Worm (Caenorhabditis elegans) whole organism, late embryonic: ENCODE results near the gene nspg-1.

Experiments
- C08G9.2 ChIP-seq: sonication (generic microtip); optimal IDR thresholded peaks from 2 replicates; lab custom pipeline; 2016; ENCODE audit warnings: mild to moderate bottlenecking, missing genetic modification characterization, moderate library complexity, missing compliant biosample characterization
- C38D4.7 ChIP-seq: fragments of 200-800 bp; sonication (Bioruptor generic); optimal IDR thresholded peaks from 2 replicates; lab custom pipeline; 2018; ENCODE audit warnings: mild to moderate bottlenecking, missing genetic modification characterization, moderate library complexity, missing compliant biosample characterization
- F13H6.1 ChIP-seq: sonication (generic microtip); optimal IDR thresholded peaks from 2 replicates; lab custom pipeline; 2016; ENCODE audit warnings: missing genetic modification characterization, missing compliant biosample characterization
- K02D7.2 ChIP-seq: sonication (generic microtip); optimal IDR thresholded peaks from 2 replicates; lab custom pipeline; 2017; ENCODE audit warnings: mild to moderate bottlenecking, missing genetic modification characterization, missing compliant biosample characterization
- Y22D7AL.16 ChIP-seq: sonication (generic microtip); optimal IDR thresholded peaks from 2 replicates; lab custom pipeline; 2016; ENCODE audit warnings: missing genetic modification characterization, missing compliant biosample characterization
- ahr-1 ChIP-seq: sonication (generic microtip); optimal IDR thresholded peaks from 2 replicates; lab custom pipeline; 2016; ENCODE audit warnings: missing genetic modification characterization, missing compliant biosample characterization
- ceh-19 ChIP-seq: fragments of 200-800 bp; sonication (Bioruptor generic); optimal IDR thresholded peaks from 2 replicates; lab custom pipeline; 2018; ENCODE audit warnings: mild to moderate bottlenecking, missing genetic modification characterization, missing compliant biosample characterization
- ceh-2 ChIP-seq: sonication (generic microtip); optimal IDR thresholded peaks from 2 replicates; lab custom pipeline; 2016; ENCODE audit warnings: missing genotype, missing genetic modification characterization, missing compliant biosample characterization
- ceh-24 ChIP-seq: sonication (generic microtip); optimal IDR thresholded peaks from 2 replicates; lab custom pipeline; 2016; ENCODE audit warnings: mild to moderate bottlenecking, missing genetic modification characterization, missing compliant biosample characterization
- ceh-31 ChIP-seq: sonication (generic microtip); optimal IDR thresholded peaks from 2 replicates; lab custom pipeline; 2016; ENCODE audit warnings: missing genetic modification characterization, missing compliant biosample characterization
- ceh-34 ChIP-seq: sonication (generic microtip); optimal IDR thresholded peaks from 2 replicates; lab custom pipeline; 2016; ENCODE audit warnings: mild to moderate bottlenecking, missing genetic modification characterization, missing compliant biosample characterization
- che-1 ChIP-seq: sonication (generic microtip); optimal IDR thresholded peaks from 2 replicates; lab custom pipeline; 2016; ENCODE audit warnings: mild to moderate bottlenecking, missing genetic modification characterization, missing compliant biosample characterization
- dve-1 ChIP-seq: sonication (generic microtip); optimal IDR thresholded peaks from 2 replicates; lab custom pipeline; 2017; ENCODE audit warnings: antibody characterized with exemption, mild to moderate bottlenecking, missing genetic modification characterization, missing compliant biosample characterization
- elt-4 ChIP-seq: sonication (generic microtip); optimal IDR thresholded peaks from 2 replicates; lab custom pipeline; 2016; ENCODE audit warnings: missing genetic modification characterization, missing compliant biosample characterization
- ets-4 ChIP-seq: sonication (generic microtip); optimal IDR thresholded peaks from 2 replicates; lab custom pipeline; 2016; ENCODE audit warnings: missing genetic modification characterization, missing compliant biosample characterization
- eyg-1 ChIP-seq: sonication (generic microtip); optimal IDR thresholded peaks from 2 replicates; lab custom pipeline; 2016; ENCODE audit warnings: missing genotype, missing genetic modification characterization, missing compliant biosample characterization
- fkh-6 ChIP-seq: sonication (generic microtip); optimal IDR thresholded peaks from 2 replicates; lab custom pipeline; 2016; ENCODE audit warnings: missing genetic modification characterization, missing compliant biosample characterization
- hlh-13 ChIP-seq: fragments of 200-800 bp; sonication (Bioruptor generic); optimal IDR thresholded peaks from 2 replicates; lab custom pipeline; 2018; ENCODE audit warnings: mild to moderate bottlenecking, missing genetic modification characterization, missing compliant biosample characterization
- hlh-15 ChIP-seq: sonication (generic microtip); optimal IDR thresholded peaks from 2 replicates; lab custom pipeline; 2016; ENCODE audit warnings: missing genetic modification characterization, missing compliant biosample characterization
- hlh-30 ChIP-seq: sonication (generic microtip); optimal IDR thresholded peaks from 2 replicates; lab custom pipeline; 2017; ENCODE audit warnings: antibody characterized with exemption, missing genetic modification characterization, missing compliant biosample characterization; ENCODE audit not compliant: insufficient read depth
- lim-6 ChIP-seq: sonication (generic microtip); optimal IDR thresholded peaks from 2 replicates; lab custom pipeline; 2016; ENCODE audit warnings: missing genetic modification characterization, missing compliant biosample characterization
- madf-2 ChIP-seq: sonication (generic microtip); optimal IDR thresholded peaks from 2 replicates; lab custom pipeline; 2017; ENCODE audit warnings: missing genetic modification characterization, missing compliant biosample characterization
- nfya-1 ChIP-seq: sonication (generic microtip); optimal IDR thresholded peaks from 2 replicates; lab custom pipeline; 2017; ENCODE audit warnings: missing genetic modification characterization, mild to moderate bottlenecking, missing compliant biosample characterization, antibody characterized with exemption, moderate library complexity
- nhr-232 ChIP-seq: sonication (generic microtip); optimal IDR thresholded peaks from 2 replicates; lab custom pipeline; 2016; ENCODE audit warnings: missing genetic modification characterization, missing compliant biosample characterization
- npax-4 ChIP-seq: sonication (generic microtip); optimal IDR thresholded peaks from 2 replicates; lab custom pipeline; 2016; ENCODE audit warnings: missing genetic modification characterization, missing compliant biosample characterization
- odd-2 ChIP-seq: sonication (generic microtip); optimal IDR thresholded peaks from 2 replicates; lab custom pipeline; 2017; ENCODE audit warnings: antibody characterized with exemption, mild to moderate bottlenecking, missing genetic modification characterization, missing compliant biosample characterization
- pat-9 ChIP-seq: fragments of 200-800 bp; sonication (Bioruptor generic); optimal IDR thresholded peaks from 2 replicates; lab custom pipeline; 2018; ENCODE audit warnings: mild to moderate bottlenecking, missing genetic modification characterization, moderate library complexity, missing compliant biosample characterization
- pax-1 ChIP-seq: fragments of 150-350 bp; optimal IDR thresholded peaks from 2 replicates; lab custom pipeline; 2014; ENCODE audit warnings: missing biosample characterization, missing genetic modification characterization
- pha-4 ChIP-seq: fragments of 150-350 bp; optimal IDR thresholded peaks from 2 replicates; lab custom pipeline; 2018; ENCODE audit warnings: missing biosample characterization, missing genetic modification reagents, missing genetic modification characterization
- pros-1 ChIP-seq: fragments of 150-350 bp; optimal IDR thresholded peaks from 2 replicates; lab custom pipeline; 2014; ENCODE audit warnings: missing biosample characterization, missing genetic modification reagents, missing genetic modification characterization
- rnt-1 ChIP-seq: sonication (generic microtip); optimal IDR thresholded peaks from 2 replicates; lab custom pipeline; 2016; ENCODE audit warnings: missing genetic modification characterization, missing compliant biosample characterization
- sdc-2 ChIP-seq: sonication (generic microtip); optimal IDR thresholded peaks from 2 replicates; lab custom pipeline; 2016; ENCODE audit warnings: missing genotype, missing genetic modification characterization, missing compliant biosample characterization
- sox-2 ChIP-seq: fragments of 200-800 bp; sonication (Bioruptor generic); IDR thresholded peaks from 2 replicates; pipeline ENCODE4 v1.3.6; 2022; ENCODE audit warnings: missing genetic modification reagents, missing genetic modification characterization, missing compliant biosample characterization
- sox-4 ChIP-seq: sonication (generic microtip); optimal IDR thresholded peaks from 2 replicates; lab custom pipeline; 2017; ENCODE audit warnings: mild to moderate bottlenecking, missing genetic modification characterization, inconsistent platforms, missing compliant biosample characterization
- syd-9 ChIP-seq: sonication (generic microtip); optimal IDR thresholded peaks from 2 replicates; lab custom pipeline; 2016; ENCODE audit warnings: mild to moderate bottlenecking, missing genetic modification characterization, moderate library complexity, missing compliant biosample characterization
- tbx-7 ChIP-seq: sonication (generic microtip); optimal IDR thresholded peaks from 2 replicates; lab custom pipeline; 2016; ENCODE audit warnings: missing genotype, missing genetic modification characterization, missing compliant biosample characterization
- ttx-3 ChIP-seq: sonication (generic microtip); optimal IDR thresholded peaks from 2 replicates; lab custom pipeline; 2016; ENCODE audit warnings: missing genetic modification reagents, missing genetic modification characterization, missing compliant biosample characterization
- unc-3 ChIP-seq, 2 experiments: fragments of 200-800 bp in 1 of 2; sonication (Bioruptor generic) in 1 of 2; sonication (generic microtip) in 1 of 2; conservative IDR thresholded peaks in 1 of 2; optimal IDR thresholded peaks in 1 of 2; 2 replicates each; pipeline versions ENCODE4 v1.3.6 to Lab custom; 2016 to 2022; ENCODE audit warnings: missing compliant biosample characterization in 2 of 2, missing genetic modification characterization in 2 of 2, missing genetic modification reagents in 1 of 2
- unc-42 ChIP-seq: sonication (generic microtip); optimal IDR thresholded peaks from 2 replicates; lab custom pipeline; 2016; ENCODE audit warnings: missing genotype, missing genetic modification characterization, missing compliant biosample characterization
- unc-55 ChIP-seq: sonication (generic microtip); optimal IDR thresholded peaks from 2 replicates; lab custom pipeline; 2017; ENCODE audit warnings: missing biosample characterization, missing genetic modification reagents, missing genetic modification characterization
- unc-86 ChIP-seq: sonication (generic microtip); optimal IDR thresholded peaks from 2 replicates; lab custom pipeline; 2016; ENCODE audit warnings: missing genetic modification characterization, missing compliant biosample characterization
- zip-5 ChIP-seq: sonication (generic microtip); optimal IDR thresholded peaks from 2 replicates; lab custom pipeline; 2016; ENCODE audit warnings: missing genetic modification characterization, missing compliant biosample characterization
- ztf-16 ChIP-seq: sonication (generic microtip); optimal IDR thresholded peaks from 2 replicates; lab custom pipeline; 2017; ENCODE audit warnings: missing genetic modification characterization, missing compliant biosample characterization

Gene nspg-1

ce11 chrV:12905074-12905473, 37.2 kb upstream of the nspg-1 start, which contains the start of gene ttr-28:
TSS of gene ttr-28 (minus strand) at chrV:12905174.
- TF ChIP-seq F13H6.1 (no peak), pros-1 (no peak), C38D4.7 (GFP tag; lab: Kevin White, UChicago) (no peak), C08G9.2 (no peak), ttx-3 (tag; lab: Kevin White, UChicago) (no peak), eyg-1 (tag; lab: Kevin White, UChicago) (no peak), unc-55 (GFP tag; lab: Kevin White, UChicago) (no peak), syd-9 (no peak), unc-86 (no peak), rnt-1 (tag; lab: Kevin White, UChicago) (no peak), ets-4 (tag; lab: Kevin White, UChicago) (no peak), ceh-24 (tag; lab: Kevin White, UChicago) (no peak), nfya-1 (tag; lab: Kevin White, UChicago) (no peak), tbx-7 (tag; lab: Kevin White, UChicago) (no peak), unc-42 (no peak), lim-6 (tag; lab: Kevin White, UChicago) (no peak)

DNA sequence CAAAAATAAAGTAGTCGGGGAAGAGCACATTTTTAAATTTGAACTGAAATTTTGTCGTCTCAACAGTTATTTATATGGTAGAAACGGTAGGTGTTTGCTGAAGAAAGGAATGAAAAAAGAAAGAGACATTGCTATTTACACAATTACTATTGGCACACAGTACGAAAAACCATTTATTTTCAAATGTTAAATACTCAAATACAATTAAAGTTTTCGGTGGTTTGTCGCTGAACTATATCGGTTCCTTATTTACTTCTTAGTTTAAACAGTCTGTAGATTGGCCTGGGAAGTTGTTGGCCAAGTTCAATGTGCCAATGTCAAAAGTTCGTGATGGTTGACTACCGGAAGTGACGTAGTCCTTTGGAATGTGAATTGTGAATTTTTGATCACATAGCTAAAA, 36.2 kb upstream of the nspg-1 start, which contains the start of gene ttr-27:
TSS of gene ttr-27 (minus strand) at position 45 of the 400 bp plus-strand sequence.
- TF ChIP-seq hlh-15 (tag; lab: Kevin White, UChicago): no peak
- TF ChIP-seq odd-2: no peak
- no peak for TF ChIP-seq Y22D7AL.16
- no peak for TF ChIP-seq rnt-1 (tag; lab: Kevin White, UChicago)
- TF ChIP-seq unc-3 (GFP tag; conservative IDR thresholded peaks at IDR 0.05; lab: Robert Waterston, UW): no peak
- no peak for TF ChIP-seq unc-3 (tag; optimal IDR thresholded peaks at IDR 0.05; lab: Kevin White, UChicago)
- no peak for TF ChIP-seq tbx-7 (tag; lab: Kevin White, UChicago)
- TF ChIP-seq sdc-2 (tag; lab: Kevin White, UChicago): no peak
- TF ChIP-seq elt-4 (tag; lab: Kevin White, UChicago): no peak
- TF ChIP-seq lim-6 (tag; lab: Kevin White, UChicago): no peak
- TF ChIP-seq hlh-13: no peak
- TF ChIP-seq ceh-2: no peak
- TF ChIP-seq zip-5 (tag; lab: Kevin White, UChicago): no peak
- TF ChIP-seq sox-4: no peak
- no peak for TF ChIP-seq madf-2 (tag; lab: Kevin White, UChicago)
- no peak for TF ChIP-seq ttx-3 (tag; lab: Kevin White, UChicago)
- no peak for TF ChIP-seq ahr-1 (tag; lab: Kevin White, UChicago)

DNA sequence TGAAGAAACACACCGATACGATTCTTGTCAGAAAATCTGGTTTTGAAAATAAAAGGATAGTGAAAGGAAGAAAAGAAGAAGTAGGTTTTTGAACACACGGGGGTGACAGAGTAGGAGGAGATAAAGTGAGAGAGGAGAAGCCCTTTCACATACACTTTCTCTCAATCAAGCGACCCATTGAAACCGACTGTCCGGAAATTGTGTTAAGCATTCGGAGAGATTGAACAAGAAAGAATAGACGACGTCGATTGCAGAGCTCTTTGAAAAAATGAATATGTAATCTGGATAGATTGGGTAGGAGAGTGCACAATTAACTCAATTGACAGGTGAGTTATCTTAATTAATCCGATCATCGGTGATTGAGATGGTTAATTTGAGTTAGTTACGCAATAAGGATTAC, 33.4 kb upstream of the nspg-1 start:
- TF ChIP-seq unc-42 (peak; percentile 95), ceh-19 (GFP tag; lab: Kevin White, UChicago) (no peak), dve-1 (tag; lab: Kevin White, UChicago) (no peak), ztf-16 (no peak)

ce11 chrV:12898583-12899232, 30.8 kb upstream of the nspg-1 start:
- TF ChIP-seq eyg-1 (tag; lab: Kevin White, UChicago) (no peak), ceh-34 (peak; percentile 47), ceh-19 (GFP tag; lab: Kevin White, UChicago) (peak; percentile 40), pros-1 (no peak), fkh-6 (tag; lab: Kevin White, UChicago) (no peak)
- TF ChIP-seq, all 69 proteins: peak for 2

DNA sequence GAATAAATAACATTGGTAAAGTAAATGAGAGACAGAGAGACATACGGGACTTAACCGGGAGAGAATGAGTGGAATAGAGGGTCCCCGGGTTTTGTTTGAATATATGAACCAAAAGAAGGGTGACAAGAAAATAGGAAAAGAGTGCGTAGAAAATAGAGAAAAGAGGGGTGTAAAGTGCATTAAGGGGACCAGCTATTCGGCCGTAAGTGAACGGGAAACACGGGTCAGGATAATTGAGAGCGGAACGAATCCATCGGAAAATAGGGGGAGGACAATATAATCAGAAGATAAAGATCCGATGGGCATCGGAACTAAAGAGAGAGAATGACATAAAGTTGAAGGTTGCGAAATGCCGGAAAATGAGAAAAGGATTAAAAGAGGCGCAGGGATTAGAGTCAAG, 29.4 kb upstream of the nspg-1 start:
- no peak for TF ChIP-seq pat-9
- TF ChIP-seq pha-4 (tag; lab: Kevin White, UChicago): no peak
- TF ChIP-seq ceh-31: peak; percentile 64
- TF ChIP-seq pax-1: peak; percentile 55
- no peak for TF ChIP-seq ceh-2
- no peak for TF ChIP-seq npax-4
- no peak for TF ChIP-seq che-1 (tag; lab: Kevin White, UChicago)
- no peak for TF ChIP-seq hlh-30 (tag; lab: Kevin White, UChicago)
- no peak for TF ChIP-seq F13H6.1
- TF ChIP-seq rnt-1 (tag; lab: Kevin White, UChicago): no peak
- no peak for TF ChIP-seq sox-2 (GFP tag; lab: Robert Waterston, UW)
- no peak for TF ChIP-seq lim-6 (tag; lab: Kevin White, UChicago)
- no peak for TF ChIP-seq zip-5 (tag; lab: Kevin White, UChicago)
- no peak for TF ChIP-seq K02D7.2 (tag; lab: Kevin White, UChicago)
- TF ChIP-seq madf-2 (tag; lab: Kevin White, UChicago): no peak
- TF ChIP-seq unc-86: no peak
- no peak for TF ChIP-seq ceh-34
- no peak for TF ChIP-seq nhr-232
- no peak for TF ChIP-seq ttx-3 (tag; lab: Kevin White, UChicago)
